Fruit fly (Drosophila melanogaster) whole organism, embryonic: Measurements from ENCODE around the gene CG1103.

Experiments used
- CG12219 ChIP-seq: fragments of 200-800 bp; sonication (Bioruptor generic); optimal IDR thresholded peaks from 3 replicates; lab custom pipeline; 2018; ENCODE audit warnings: missing biosample characterization, mild to moderate bottlenecking, missing genetic modification characterization
- CG1233 ChIP-seq: fragments of 200-800 bp; sonication (Bioruptor generic); optimal IDR thresholded peaks from 4 replicates; lab custom pipeline; 2018; ENCODE audit warnings: missing biosample characterization, mild to moderate bottlenecking, missing genetic modification characterization
- CG13775 ChIP-seq: fragments of 200-800 bp; sonication (Bioruptor generic); optimal IDR thresholded peaks from 3 replicates; lab custom pipeline; 2017; ENCODE audit warnings: missing biosample characterization, mild to moderate bottlenecking, missing genetic modification characterization
- CG15479 ChIP-seq: fragments of 200-800 bp; sonication (Bioruptor generic); optimal IDR thresholded peaks from 3 replicates; lab custom pipeline; 2019; ENCODE audit warnings: missing biosample characterization, mild to moderate bottlenecking, missing genetic modification characterization, moderate library complexity
- CG18011 ChIP-seq: fragments of 200-800 bp; sonication (Bioruptor generic); optimal IDR thresholded peaks from 2 replicates; lab custom pipeline; 2017; ENCODE audit warnings: missing biosample characterization, missing genetic modification characterization, mild to moderate bottlenecking, moderate library complexity, missing genotype
- CG18476 ChIP-seq: fragments of 200-800 bp; sonication (Bioruptor generic); optimal IDR thresholded peaks from 2 replicates; lab custom pipeline; 2016; ENCODE audit warnings: missing biosample characterization, mild to moderate bottlenecking, missing genetic modification characterization
- CG30403 ChIP-seq: fragments of 200-800 bp; sonication (Bioruptor generic); optimal IDR thresholded peaks from 3 replicates; lab custom pipeline; 2016; ENCODE audit warnings: missing biosample characterization, missing genetic modification characterization
- CG4328 ChIP-seq: fragments of 200-800 bp; sonication (Bioruptor generic); optimal IDR thresholded peaks from 3 replicates; lab custom pipeline; 2017; ENCODE audit warnings: missing biosample characterization, missing genetic modification reagents, missing genetic modification characterization
- CG6791 ChIP-seq: fragments of 200-800 bp; sonication (Bioruptor generic); IDR thresholded peaks from 3 replicates; pipeline ENCODE4 v1.3.6; 2022; ENCODE audit warnings: missing biosample characterization, missing genetic modification characterization; ENCODE audit not compliant: partially characterized antibody
- CG7271 ChIP-seq: fragments of 200-800 bp; sonication (Bioruptor generic); optimal IDR thresholded peaks from 2 replicates; lab custom pipeline; 2018; ENCODE audit warnings: missing biosample characterization, mild to moderate bottlenecking, missing genetic modification characterization, moderate library complexity
- CG7987 ChIP-seq: fragments of 200-800 bp; sonication (Bioruptor generic); optimal IDR thresholded peaks from 2 replicates; lab custom pipeline; 2018; ENCODE audit warnings: missing biosample characterization, mild to moderate bottlenecking, missing genetic modification characterization, moderate library complexity
- CG8478 ChIP-seq: fragments of >200 bp; optimal IDR thresholded peaks from 2 replicates; lab custom pipeline; 2018
- CkIIα-i1 ChIP-seq: fragments of 200-800 bp; sonication (Bioruptor generic); IDR thresholded peaks from 2 replicates; pipeline ENCODE4 v1.3.6; 2022; ENCODE audit warnings: missing biosample characterization, missing genetic modification characterization
- D ChIP-seq, 2 experiments: fragments of 200-800 bp in 1 of 2; fragments of >200 bp in 1 of 2; sonication (Bioruptor generic) in 1 of 2; optimal IDR thresholded peaks; 2 replicates in 1 of 2; 3 replicates in 1 of 2; lab custom pipeline; 2017; ENCODE audit warnings: mild to moderate bottlenecking in 1 of 2, missing biosample characterization in 1 of 2, missing genetic modification characterization in 1 of 2, missing genetic modification reagents in 1 of 2
- Deaf1 ChIP-seq: fragments of 200-800 bp; optimal IDR thresholded peaks from 3 replicates; lab custom pipeline; 2019; ENCODE audit warnings: missing biosample characterization, mild to moderate bottlenecking, missing genetic modification characterization, moderate library complexity
- Drgx ChIP-seq: fragments of 200-800 bp; sonication (Bioruptor generic); IDR thresholded peaks from 2 replicates; pipeline ENCODE4 v1.3.6; 2022; ENCODE audit warnings: missing biosample characterization, missing genetic modification characterization
- Ets65A ChIP-seq: fragments of 200-800 bp; sonication (Bioruptor generic); peaks from one replicate; lab custom pipeline; 2016; ENCODE audit warnings: missing biosample characterization, missing genetic modification characterization
- HmgZ ChIP-seq: fragments of 200-800 bp; sonication (Bioruptor generic); optimal IDR thresholded peaks from 2 replicates; lab custom pipeline; 2018; ENCODE audit warnings: missing biosample characterization, mild to moderate bottlenecking, missing genetic modification characterization
- NC2α ChIP-seq: fragments of 200-800 bp; sonication (Bioruptor generic); optimal IDR thresholded peaks from 2 replicates; lab custom pipeline; 2016; ENCODE audit warnings: missing biosample characterization, missing genetic modification characterization
- NFAT ChIP-seq: fragments of 200-800 bp; sonication (Bioruptor generic); IDR thresholded peaks from 2 replicates; pipeline ENCODE4 v1.3.6; 2022; ENCODE audit warnings: missing biosample characterization, missing genetic modification characterization
- Nf-YB ChIP-seq: fragments of 200-800 bp; sonication (Bioruptor generic); optimal IDR thresholded peaks from 3 replicates; lab custom pipeline; 2019; ENCODE audit warnings: missing biosample characterization, mild to moderate bottlenecking, missing genetic modification characterization, moderate library complexity
- Nf-YC ChIP-seq: fragments of 200-800 bp; optimal IDR thresholded peaks from 3 replicates; lab custom pipeline; 2019; ENCODE audit warnings: missing biosample characterization, mild to moderate bottlenecking, missing genetic modification characterization, moderate library complexity
- Pdp1 ChIP-seq, 2 experiments: fragments of 200-800 bp; sonication (Bioruptor generic); optimal IDR thresholded peaks; 3 replicates each; lab custom pipeline; 2016; ENCODE audit warnings: missing biosample characterization in 2 of 2, missing genetic modification characterization in 2 of 2, mild to moderate bottlenecking in 1 of 2, moderate library complexity in 1 of 2
- Stat92E ChIP-seq, 3 experiments: fragments of >200 bp in 2 of 3; fragments of 200-800 bp in 1 of 3; sonication (Bioruptor generic) in 1 of 3; optimal IDR thresholded peaks; 2 replicates each; lab custom pipeline; 2017 to 2019; ENCODE audit warnings: missing biosample characterization in 3 of 3, missing genetic modification characterization in 3 of 3, mild to moderate bottlenecking in 1 of 3, moderate library complexity in 1 of 3
- ac ChIP-seq: fragments of 200-800 bp; sonication (Bioruptor generic); optimal IDR thresholded peaks from 3 replicates; lab custom pipeline; 2017; ENCODE audit warnings: missing biosample characterization, mild to moderate bottlenecking, missing genetic modification characterization
- az2 ChIP-seq: fragments of 200-800 bp; sonication (Bioruptor generic); optimal IDR thresholded peaks from 3 replicates; lab custom pipeline; 2016; ENCODE audit warnings: missing biosample characterization, missing genetic modification characterization
- cad ChIP-seq: fragments of >200 bp; optimal IDR thresholded peaks from 2 replicates; lab custom pipeline; 2017; ENCODE audit warnings: missing biosample characterization, missing genetic modification characterization
- cg ChIP-seq: fragments of 200-800 bp; sonication (Bioruptor generic); optimal IDR thresholded peaks from 3 replicates; lab custom pipeline; 2019; ENCODE audit warnings: missing biosample characterization, mild to moderate bottlenecking, missing genetic modification characterization, moderate library complexity
- dan ChIP-seq: fragments of 200-800 bp; sonication (Bioruptor generic); IDR thresholded peaks from 2 replicates; pipeline ENCODE4 v1.3.6; 2022; ENCODE audit warnings: missing biosample characterization, missing genetic modification characterization
- ewg ChIP-seq: fragments of 200-800 bp; sonication (Bioruptor generic); optimal IDR thresholded peaks from 3 replicates; lab custom pipeline; 2017; ENCODE audit warnings: mild to moderate bottlenecking, missing biosample characterization, missing genetic modification reagents, missing genetic modification characterization
- gsb-n ChIP-seq: fragments of 200-800 bp; sonication (Bioruptor generic); optimal IDR thresholded peaks from 3 replicates; lab custom pipeline; 2018; ENCODE audit warnings: missing biosample characterization, mild to moderate bottlenecking, missing genetic modification characterization
- klu ChIP-seq: fragments of 200-800 bp; sonication (Bioruptor generic); IDR thresholded peaks from 2 replicates; pipeline ENCODE4 v1.3.6; 2022; ENCODE audit warnings: missing biosample characterization, missing genetic modification characterization
- kni ChIP-seq: fragments of 200-800 bp; sonication (Bioruptor generic); optimal IDR thresholded peaks from 3 replicates; lab custom pipeline; 2017; ENCODE audit warnings: mild to moderate bottlenecking, missing biosample characterization, missing genetic modification reagents, missing genetic modification characterization
- lab ChIP-seq: fragments of 200-800 bp; sonication (Bioruptor generic); optimal IDR thresholded peaks from 3 replicates; lab custom pipeline; 2017; ENCODE audit warnings: missing biosample characterization, missing genetic modification characterization, mild to moderate bottlenecking, moderate library complexity, missing genetic modification reagents
- lov ChIP-seq, 2 experiments: fragments of 200-800 bp in 1 of 2; fragments of >200 bp in 1 of 2; sonication (Bioruptor generic) in 1 of 2; IDR thresholded peaks in 1 of 2; optimal IDR thresholded peaks in 1 of 2; 2 replicates in 1 of 2; 3 replicates in 1 of 2; pipeline versions ENCODE4 v1.3.6 to Lab custom; 2017 to 2022; ENCODE audit warnings: missing biosample characterization in 1 of 2, missing genetic modification characterization in 1 of 2
- phol ChIP-seq: fragments of 200-800 bp; sonication (Bioruptor generic); optimal IDR thresholded peaks from 3 replicates; lab custom pipeline; 2018; ENCODE audit warnings: missing biosample characterization, mild to moderate bottlenecking, missing genetic modification characterization, moderate library complexity
- seq ChIP-seq: fragments of 200-800 bp; sonication (Bioruptor generic); IDR thresholded peaks from 2 replicates; pipeline ENCODE4 v1.3.6; 2022; ENCODE audit warnings: missing biosample characterization, missing genetic modification characterization
- tll ChIP-seq, 2 experiments: fragments of 200-800 bp in 1 of 2; fragments of >200 bp in 1 of 2; sonication (Bioruptor generic) in 1 of 2; optimal IDR thresholded peaks; 2 replicates each; lab custom pipeline; 2017 to 2019; ENCODE audit warnings: missing biosample characterization in 2 of 2, missing genetic modification characterization in 2 of 2, mild to moderate bottlenecking in 1 of 2, moderate library complexity in 1 of 2
- twi ChIP-seq: fragments of 200-800 bp; optimal IDR thresholded peaks from 2 replicates; lab custom pipeline; 2019; ENCODE audit warnings: missing biosample characterization, mild to moderate bottlenecking, missing genetic modification characterization, moderate library complexity
- z ChIP-seq: fragments of 200-800 bp; sonication (Bioruptor generic); IDR thresholded peaks from 3 replicates; pipeline ENCODE4 v1.3.6; 2022; ENCODE audit warnings: missing biosample characterization, missing genetic modification characterization
- zen ChIP-seq: fragments of 200-800 bp; sonication (Bioruptor generic); optimal IDR thresholded peaks from 3 replicates; lab custom pipeline; 2018; ENCODE audit warnings: missing biosample characterization, mild to moderate bottlenecking, missing genetic modification characterization, moderate library complexity

Gene CG1103

DNA sequence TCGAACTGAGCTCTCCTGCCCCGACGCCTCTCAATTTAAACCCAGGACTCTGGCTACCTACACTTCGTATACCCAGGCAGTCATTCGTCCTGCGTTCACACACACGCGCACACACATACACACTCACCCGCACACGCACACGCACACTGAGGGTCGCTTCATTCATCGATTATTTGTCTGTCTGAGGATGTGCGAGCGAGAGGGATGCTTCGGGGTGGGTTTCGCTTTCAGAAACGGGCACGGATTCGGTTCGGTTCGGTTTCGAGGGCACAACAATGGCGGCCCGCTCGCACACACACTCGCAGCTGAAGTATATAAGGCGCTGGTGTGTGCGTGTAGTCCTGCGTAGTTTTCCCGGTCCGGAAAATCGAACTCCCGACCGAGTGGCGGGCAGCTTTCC lies 9.1 kb downstream of the CG1103 start, which contains the start of gene hkb (continued):
- TF ChIP-seq CG12219 (GFP tag; lab: Kevin White, UChicago) (no peak), z (no peak), CG6791 (GFP tag; lab: Robert Waterston, UW) (0 out of 3 replicates have a peak, but pooled peaks have one; percentile 10), phol (peak; percentile 70), HmgZ (tag; lab: Kevin White, UChicago) (no peak), ewg (peak; percentile 42), Deaf1 (tag; lab: Kevin White, UChicago) (peak; percentile 91), CG15479 (peak; percentile 51), cg (GFP tag; lab: Kevin White, UChicago) (peak; percentile 95), gsb-n (tag; lab: Kevin White, UChicago) (peak; percentile 89)

DNA sequence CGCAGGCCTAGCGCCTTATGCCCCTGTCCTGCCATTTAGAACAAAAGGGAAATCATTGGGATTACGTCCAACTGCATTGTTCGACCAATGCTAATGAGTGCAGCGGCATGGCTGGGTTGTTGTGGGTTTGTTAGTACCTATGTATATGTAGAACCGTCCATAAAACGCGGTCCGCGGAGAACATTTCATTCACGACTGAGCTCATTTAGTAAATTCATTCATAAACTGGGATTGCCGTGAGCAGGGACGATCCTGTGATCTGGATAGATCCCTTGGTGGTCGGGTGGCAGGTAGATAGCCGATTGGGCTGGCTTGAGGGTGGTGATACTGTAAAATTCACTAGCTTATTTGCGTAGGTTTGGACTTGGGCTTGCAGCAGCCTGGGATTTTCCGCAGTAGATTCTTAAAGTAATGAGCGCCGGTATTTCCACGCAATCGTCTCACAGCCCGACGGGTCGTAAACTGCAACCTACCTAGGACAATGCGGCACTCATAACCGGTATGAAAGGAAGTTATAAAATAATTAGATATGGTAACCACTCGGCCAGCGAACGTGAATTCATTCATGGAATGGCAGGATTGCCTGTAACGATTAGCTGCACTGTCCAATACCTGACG lies 10.8 kb downstream of the CG1103 start:
- peak; percentile 18 for TF ChIP-seq twi
- TF ChIP-seq tll (GFP tag; optimal IDR thresholded peaks at IDR 0.05; lab: Kevin White, UChicago), result peak in 1 of 2 experiments; percentile 92
- TF ChIP-seq Ets65A, result peak; percentile 65
- no peak for TF ChIP-seq CG4328 (GFP tag; lab: Kevin White, UChicago)
- no peak for TF ChIP-seq Stat92E (GFP tag; optimal IDR thresholded peaks at IDR 0.05; lab: Kevin White, UChicago)
- TF ChIP-seq D (optimal IDR thresholded peaks at IDR 0.05; lab: Kevin White, UChicago), result peak; percentile 91
- no peak for TF ChIP-seq D (GFP tag; optimal IDR thresholded peaks at IDR 0.05; lab: Kevin White, UChicago)
- peak; percentile 63 for TF ChIP-seq CG7271 (tag; lab: Kevin White, UChicago)
- TF ChIP-seq CG15479, result peak; percentile 98
- peak; percentile 97 for TF ChIP-seq cad (GFP tag; lab: Kevin White, UChicago)
- TF ChIP-seq zen (tag; lab: Kevin White, UChicago), result peak; percentile 83

DNA sequence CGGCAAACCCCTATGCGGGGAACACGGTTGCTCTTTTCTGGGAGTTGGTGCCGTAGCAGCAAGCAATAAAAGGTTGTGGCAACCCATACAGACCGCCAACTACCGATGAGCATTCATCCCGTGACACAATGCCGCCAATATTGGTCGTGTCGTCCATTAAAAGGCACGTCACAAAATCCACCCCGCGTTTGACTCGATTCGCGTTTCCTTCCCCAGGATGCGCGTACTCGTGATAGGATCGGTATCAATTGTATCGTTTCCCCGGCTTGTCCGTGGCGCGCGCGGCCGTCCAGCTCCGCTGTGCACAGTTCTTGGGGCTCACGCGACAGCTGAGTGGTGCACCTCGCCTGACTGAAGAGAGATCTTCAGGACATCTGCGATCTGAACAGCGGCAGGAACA lies 12.6 kb downstream of the CG1103 start:
- TF ChIP-seq Stat92E (GFP tag; optimal IDR thresholded peaks at IDR 0.05; lab: Kevin White, UChicago) (no peak), Pdp1 (GFP tag; optimal IDR thresholded peaks at IDR 0.05; lab: Kevin White, UChicago) (no peak), Nf-YC (tag; lab: Kevin White, UChicago) (peak; percentile 50), CG18011 (GFP tag; lab: Kevin White, UChicago) (peak; percentile 41), ac (peak; percentile 11), Nf-YB (GFP tag; lab: Kevin White, UChicago) (peak; percentile 73), CG8478 (lab: Kevin White, UChicago) (peak; percentile 8), phol (peak; percentile 35), CG30403 (no peak), cg (GFP tag; lab: Kevin White, UChicago) (no peak)

DNA sequence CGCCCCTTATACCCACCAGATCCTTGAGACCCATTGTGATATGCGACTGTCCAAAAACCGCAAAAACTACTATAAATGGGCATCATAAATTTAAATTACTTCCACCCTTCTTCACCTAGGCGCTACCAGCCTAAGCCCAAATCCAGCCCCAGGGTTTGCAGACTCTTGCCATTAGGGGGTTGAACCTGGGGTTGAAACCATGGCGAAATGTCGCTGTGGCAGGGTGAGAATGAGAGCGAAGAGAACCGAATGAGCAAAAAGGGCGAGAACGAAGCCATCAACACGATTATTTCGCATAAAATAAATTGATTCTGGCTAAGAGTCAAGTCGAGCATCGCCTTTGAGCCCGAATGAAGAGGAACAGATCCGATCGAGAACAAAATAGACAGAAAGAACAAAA lies 16.0 kb downstream of the CG1103 start:
- no peak for TF ChIP-seq lab (GFP tag; lab: Kevin White, UChicago)
- TF ChIP-seq seq (GFP tag; lab: Robert Waterston, UW), result peak; percentile 62; the same call in 1 of the 2 replicates
- peak; percentile 21 for TF ChIP-seq Deaf1 (tag; lab: Kevin White, UChicago)
- peak; percentile 65 for TF ChIP-seq Nf-YC (tag; lab: Kevin White, UChicago)
- peak; percentile 56 for TF ChIP-seq Nf-YB (GFP tag; lab: Kevin White, UChicago)

DNA sequence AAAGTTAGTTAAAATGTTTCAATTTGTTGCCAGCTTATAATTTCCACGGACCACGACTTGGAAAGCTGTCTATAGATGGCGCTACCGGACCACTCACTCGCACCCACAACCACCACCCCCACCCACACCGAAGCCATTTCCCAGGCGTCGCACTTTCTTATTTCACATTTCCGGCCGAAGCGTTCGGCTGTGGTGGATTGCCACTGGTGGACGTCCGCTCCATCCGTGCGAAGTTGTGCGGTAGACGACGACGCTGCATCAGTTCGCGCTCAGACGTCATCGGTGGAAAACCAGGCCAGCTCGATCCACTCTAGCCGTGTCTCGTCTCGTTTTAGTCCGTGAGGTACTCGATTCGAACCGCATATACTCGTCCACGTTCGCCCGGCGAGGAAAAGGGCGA lies 22.1 kb downstream of the CG1103 start, which contains the start of gene CG1090:
Gene CG1090, plus strand, starts transcription at position 259 of the 400 bp plus-strand sequence.
- no peak for TF ChIP-seq CG1233 (GFP tag; lab: Kevin White, UChicago)
- no peak for TF ChIP-seq lov (optimal IDR thresholded peaks at IDR 0.05; lab: Kevin White, UChicago)
- no peak for TF ChIP-seq lov (GFP tag; IDR thresholded peaks at IDR 0.05; lab: Robert Waterston, UW)
- TF ChIP-seq Drgx (GFP tag; lab: Robert Waterston, UW), result no peak
- peak; percentile 30; the same call in 1 of the 2 replicates for TF ChIP-seq NFAT
- no peak for TF ChIP-seq CG13775
- no peak for TF ChIP-seq klu (GFP tag; lab: Robert Waterston, UW)
- TF ChIP-seq kni (GFP tag; lab: Kevin White, UChicago), result no peak
- TF ChIP-seq D (optimal IDR thresholded peaks at IDR 0.05; lab: Kevin White, UChicago), result no peak
- no peak for TF ChIP-seq D (GFP tag; optimal IDR thresholded peaks at IDR 0.05; lab: Kevin White, UChicago)
- no peak for TF ChIP-seq CG18476 (GFP tag; lab: Kevin White, UChicago)
- TF ChIP-seq az2 (GFP tag; lab: Kevin White, UChicago), result no peak
- no peak for TF ChIP-seq CG7987
- no peak for TF ChIP-seq CkIIα-i1
- TF ChIP-seq NC2α (GFP tag; lab: Kevin White, UChicago), result no peak
- TF ChIP-seq dan (GFP tag; lab: Robert Waterston, UW), result no peak
